Fruit fly (Drosophila melanogaster) whole organism, embryonic: Measurements from ENCODE around the gene CG31904.

ENCODE experiments used
- Aef1 ChIP-seq: fragments of 200-800 bp; sonication (Bioruptor generic); IDR thresholded peaks from 3 replicates; pipeline ENCODE4 v1.3.6; 2022; ENCODE audit warnings: missing biosample characterization, missing genetic modification characterization
- Awh ChIP-seq: fragments of 200-800 bp; sonication (Bioruptor generic); IDR thresholded peaks from 2 replicates; pipeline ENCODE4, ENCODE4 v1.3.6; 2022; ENCODE audit warnings: missing biosample characterization, missing genetic modification characterization
- CG12299 ChIP-seq: fragments of 200-800 bp; sonication (Bioruptor generic); optimal IDR thresholded peaks from 2 replicates; lab custom pipeline; 2018; ENCODE audit warnings: missing biosample characterization, mild to moderate bottlenecking, missing genetic modification characterization
- CG12769 ChIP-seq: fragments of 200-800 bp; sonication (Bioruptor generic); optimal IDR thresholded peaks from 2 replicates; lab custom pipeline; 2019; ENCODE audit warnings: missing biosample characterization, mild to moderate bottlenecking, missing genetic modification characterization, moderate library complexity
- CG1529 ChIP-seq: fragments of 200-800 bp; sonication (Bioruptor generic); optimal IDR thresholded peaks from 3 replicates; lab custom pipeline; 2018; ENCODE audit warnings: missing biosample characterization, missing genetic modification characterization
- CG17385 ChIP-seq: fragments of 200-800 bp; sonication (Bioruptor generic); optimal IDR thresholded peaks from 3 replicates; lab custom pipeline; 2018; ENCODE audit warnings: missing biosample characterization, mild to moderate bottlenecking, missing genetic modification characterization
- CG18619 ChIP-seq: fragments of 200-800 bp; sonication (Bioruptor generic); optimal IDR thresholded peaks from 3 replicates; lab custom pipeline; 2017; ENCODE audit warnings: missing biosample characterization, mild to moderate bottlenecking, missing genetic modification characterization
- CG2199 ChIP-seq: fragments of 200-800 bp; sonication (Bioruptor generic); IDR thresholded peaks from 3 replicates; pipeline ENCODE4 v1.3.6; 2022; ENCODE audit warnings: missing biosample characterization, missing genetic modification characterization
- CG2678 ChIP-seq: fragments of 200-800 bp; sonication (Bioruptor generic); optimal IDR thresholded peaks from 3 replicates; lab custom pipeline; 2019; ENCODE audit warnings: missing biosample characterization, mild to moderate bottlenecking, missing genetic modification characterization, moderate library complexity
- CG34224 ChIP-seq: fragments of 200-800 bp; sonication (Bioruptor generic); IDR thresholded peaks from 3 replicates; pipeline ENCODE4 v1.3.6; 2022; ENCODE audit warnings: missing biosample characterization, missing genetic modification characterization; ENCODE audit not compliant: partially characterized antibody
- CG3838 ChIP-seq: fragments of 200-800 bp; sonication (Bioruptor generic); optimal IDR thresholded peaks from 3 replicates; lab custom pipeline; 2016; ENCODE audit warnings: missing biosample characterization, missing genetic modification characterization
- CG4360 ChIP-seq: fragments of 200-800 bp; sonication (Bioruptor generic); IDR thresholded peaks from 2 replicates; pipeline ENCODE4 v1.3.6; 2022; ENCODE audit warnings: missing biosample characterization, missing genetic modification characterization
- CG4424 ChIP-seq: fragments of 200-800 bp; sonication (Bioruptor generic); optimal IDR thresholded peaks from 3 replicates; lab custom pipeline; 2016; ENCODE audit warnings: missing biosample characterization, missing genetic modification characterization
- CG4854 ChIP-seq: fragments of 200-800 bp; sonication (Bioruptor generic); optimal IDR thresholded peaks from 2 replicates; lab custom pipeline; 2016; ENCODE audit warnings: missing biosample characterization, missing genetic modification characterization, inconsistent platforms
- CG7556 ChIP-seq: fragments of 200-800 bp; sonication (Bioruptor generic); optimal IDR thresholded peaks from 2 replicates; lab custom pipeline; 2017; ENCODE audit warnings: missing biosample characterization, mild to moderate bottlenecking, missing genetic modification characterization
- CG7839 ChIP-seq: fragments of 200-800 bp; sonication (Bioruptor generic); optimal IDR thresholded peaks from 3 replicates; lab custom pipeline; 2018; ENCODE audit warnings: missing biosample characterization, mild to moderate bottlenecking, missing genetic modification characterization, moderate library complexity
- CG8281 ChIP-seq: fragments of 200-800 bp; sonication (Bioruptor generic); optimal IDR thresholded peaks from 2 replicates; lab custom pipeline; 2018; ENCODE audit warnings: missing biosample characterization, mild to moderate bottlenecking, missing genetic modification characterization, moderate library complexity
- CG8359 ChIP-seq: fragments of 200-800 bp; sonication (Bioruptor generic); optimal IDR thresholded peaks from 2 replicates; lab custom pipeline; 2017; ENCODE audit warnings: missing biosample characterization, mild to moderate bottlenecking, missing genetic modification characterization, borderline replicate concordance
- CrebB ChIP-seq: fragments of 200-800 bp; sonication (Bioruptor generic); optimal IDR thresholded peaks from 3 replicates; lab custom pipeline; 2018; ENCODE audit warnings: missing biosample characterization, mild to moderate bottlenecking, missing genetic modification characterization
- E2f1 ChIP-seq: fragments of 200-800 bp; sonication (Bioruptor generic); IDR thresholded peaks from 2 replicates; pipeline ENCODE4 v1.3.6; 2022; ENCODE audit warnings: missing biosample characterization, missing genetic modification characterization
- Fer3 ChIP-seq: fragments of 200-800 bp; sonication (Bioruptor generic); optimal IDR thresholded peaks from 2 replicates; lab custom pipeline; 2018; ENCODE audit warnings: missing biosample characterization, mild to moderate bottlenecking, missing genetic modification characterization, moderate library complexity
- HLHmδ ChIP-seq: fragments of 200-800 bp; sonication (Bioruptor generic); optimal IDR thresholded peaks from 2 replicates; lab custom pipeline; 2018; ENCODE audit warnings: missing biosample characterization, mild to moderate bottlenecking, missing genetic modification characterization, moderate library complexity
- Med ChIP-seq: fragments of 200-800 bp; sonication (Bioruptor generic); peaks from one replicate; lab custom pipeline; 2016; ENCODE audit warnings: missing biosample characterization, missing genetic modification characterization, mild to moderate bottlenecking, inconsistent platforms, moderate library complexity
- Meics ChIP-seq: fragments of 200-800 bp; sonication (Bioruptor generic); optimal IDR thresholded peaks from 2 replicates; lab custom pipeline; 2017; ENCODE audit warnings: missing biosample characterization, mild to moderate bottlenecking, missing genetic modification characterization
- Sin3A ChIP-seq: fragments of >200 bp; optimal IDR thresholded peaks from 2 replicates; lab custom pipeline; 2018
- Stat92E ChIP-seq, 3 experiments: fragments of >200 bp in 2 of 3; fragments of 200-800 bp in 1 of 3; sonication (Bioruptor generic) in 1 of 3; optimal IDR thresholded peaks; 2 replicates each; lab custom pipeline; 2017 to 2019; ENCODE audit warnings: missing biosample characterization in 3 of 3, missing genetic modification characterization in 3 of 3, mild to moderate bottlenecking in 1 of 3, moderate library complexity in 1 of 3
- TFAM ChIP-seq: fragments of 200-800 bp; sonication (Bioruptor generic); optimal IDR thresholded peaks from 2 replicates; lab custom pipeline; 2017; ENCODE audit warnings: missing biosample characterization, missing genetic modification characterization, inconsistent platforms
- Trl ChIP-seq, 3 experiments: fragments of >200 bp in 2 of 3; fragments of 200-800 bp in 1 of 3; sonication (Bioruptor generic) in 1 of 3; optimal IDR thresholded peaks; 2 replicates in 1 of 3; 3 replicates in 2 of 3; lab custom pipeline; 2016 to 2017; ENCODE audit warnings: missing biosample characterization in 1 of 3, missing genetic modification characterization in 1 of 3
- bab2 ChIP-seq: fragments of 200-800 bp; sonication (Bioruptor generic); optimal IDR thresholded peaks from 2 replicates; lab custom pipeline; 2016; ENCODE audit warnings: missing biosample characterization, missing genetic modification characterization
- bbx ChIP-seq: fragments of 200-800 bp; sonication (Bioruptor generic); IDR thresholded peaks from 2 replicates; pipeline ENCODE4 v1.3.6; 2022; ENCODE audit warnings: missing biosample characterization, missing genetic modification characterization; ENCODE audit not compliant: partially characterized antibody
- bsh ChIP-seq, 2 experiments: fragments of 200-800 bp; sonication (Bioruptor generic); optimal IDR thresholded peaks; 2 replicates each; lab custom pipeline; 2017 to 2018; ENCODE audit warnings: mild to moderate bottlenecking in 2 of 2, missing biosample characterization in 2 of 2, missing genetic modification characterization in 2 of 2, moderate library complexity in 1 of 2
- ci ChIP-seq: fragments of 200-800 bp; sonication (Bioruptor generic); IDR thresholded peaks from 3 replicates; pipeline ENCODE4 v1.3.6; 2022; ENCODE audit warnings: missing biosample characterization, missing genetic modification characterization
- fu2 ChIP-seq: fragments of 200-800 bp; sonication (Bioruptor generic); optimal IDR thresholded peaks from 2 replicates; lab custom pipeline; 2016; ENCODE audit warnings: missing biosample characterization, missing genetic modification characterization
- gce ChIP-seq: fragments of 200-800 bp; sonication (Bioruptor generic); IDR thresholded peaks from 3 replicates; pipeline ENCODE4 v1.3.6; 2022; ENCODE audit warnings: missing biosample characterization, missing genetic modification characterization
- gcm2 ChIP-seq: fragments of 200-800 bp; sonication (Bioruptor generic); optimal IDR thresholded peaks from 2 replicates; lab custom pipeline; 2016; ENCODE audit warnings: missing biosample characterization, missing genetic modification characterization
- gfzf ChIP-seq: fragments of 200-800 bp; sonication (Bioruptor generic); optimal IDR thresholded peaks from 2 replicates; lab custom pipeline; 2016; ENCODE audit warnings: missing biosample characterization, mild to moderate bottlenecking, missing genetic modification characterization, moderate library complexity
- grn ChIP-seq: fragments of 200-800 bp; sonication (Bioruptor generic); optimal IDR thresholded peaks from 3 replicates; lab custom pipeline; 2017; ENCODE audit warnings: missing biosample characterization, missing genetic modification characterization
- hth ChIP-seq: fragments of >200 bp; optimal IDR thresholded peaks from 2 replicates; lab custom pipeline; 2017; ENCODE audit warnings: inconsistent platforms
- lbe ChIP-seq: fragments of 200-800 bp; sonication (Bioruptor generic); optimal IDR thresholded peaks from 2 replicates; lab custom pipeline; 2016; ENCODE audit warnings: missing biosample characterization, mild to moderate bottlenecking, missing genetic modification characterization
- pita ChIP-seq: fragments of 200-800 bp; sonication (Bioruptor generic); optimal IDR thresholded peaks from 2 replicates; lab custom pipeline; 2017; ENCODE audit warnings: missing biosample characterization, mild to moderate bottlenecking, missing genetic modification characterization
- psq ChIP-seq: fragments of 200-800 bp; sonication (Bioruptor generic); optimal IDR thresholded peaks from 2 replicates; lab custom pipeline; 2017; ENCODE audit warnings: missing biosample characterization, missing genetic modification characterization
- pzg ChIP-seq: fragments of 200-800 bp; sonication (Bioruptor generic); optimal IDR thresholded peaks from 3 replicates; lab custom pipeline; 2018; ENCODE audit warnings: missing biosample characterization, mild to moderate bottlenecking, missing genetic modification characterization, moderate library complexity
- rib ChIP-seq: fragments of 200-800 bp; sonication (Bioruptor generic); IDR thresholded peaks from 2 replicates; pipeline ENCODE4 v1.3.6; 2022; ENCODE audit warnings: missing biosample characterization, missing genetic modification characterization
- sd ChIP-seq: fragments of 200-800 bp; sonication (Bioruptor generic); optimal IDR thresholded peaks from 3 replicates; lab custom pipeline; 2018; ENCODE audit warnings: missing biosample characterization, mild to moderate bottlenecking, missing genetic modification characterization, moderate library complexity
- sr ChIP-seq: fragments of 200-800 bp; sonication (Bioruptor generic); IDR thresholded peaks from 3 replicates; pipeline ENCODE4 v1.3.6; 2022; ENCODE audit warnings: missing biosample characterization, missing genetic modification characterization
- stwl ChIP-seq: fragments of 200-800 bp; sonication (Bioruptor generic); optimal IDR thresholded peaks from 3 replicates; lab custom pipeline; 2018; ENCODE audit warnings: missing biosample characterization, mild to moderate bottlenecking, missing genetic modification characterization, moderate library complexity
- sug ChIP-seq: fragments of 200-800 bp; optimal IDR thresholded peaks from 2 replicates; lab custom pipeline; 2019; ENCODE audit warnings: missing biosample characterization, mild to moderate bottlenecking, missing genetic modification characterization, moderate library complexity
- zen2 ChIP-seq: fragments of 200-800 bp; sonication (Bioruptor generic); IDR thresholded peaks from 3 replicates; pipeline ENCODE4 v1.3.6; 2022; ENCODE audit warnings: missing biosample characterization, missing genetic modification characterization; ENCODE audit not compliant: partially characterized antibody

Gene CG31904

dm6 chr2L:7702383-7703188 is 36.0 kb downstream of the CG31904 start, which contains the start of gene Tep3 (continued):
- TF ChIP-seq fu2 (no peak), CG2678 (tag; lab: Kevin White, UChicago) (no peak), pzg (peak; percentile 8), Aef1 (GFP tag; lab: Robert Waterston, UW) (0 out of 3 replicates have a peak, but pooled peaks have one; percentile 29), pita (peak; percentile 32), bab2 (GFP tag; lab: Kevin White, UChicago) (peak; percentile 24), stwl (tag; lab: Kevin White, UChicago) (peak; percentile 0), sug (tag; lab: Kevin White, UChicago) (peak; percentile 6), CG8359 (GFP tag; lab: Kevin White, UChicago) (peak; percentile 99), gfzf (peak; percentile 29), sr (peak; percentile 71), Awh (GFP tag; lab: Robert Waterston, UW) (0 out of 2 replicates have a peak, but pooled peaks have one; percentile 29), CG4854 (GFP tag; lab: Kevin White, UChicago) (peak; percentile 19), CG3838 (GFP tag; lab: Kevin White, UChicago) (no peak), CG4360 (GFP tag; lab: Robert Waterston, UW) (0 out of 2 replicates have a peak, but pooled peaks have one; percentile 18), CG7839 (peak; percentile 48), CrebB (peak; percentile 23), lbe (GFP tag; lab: Kevin White, UChicago) (peak; percentile 13), CG12299 (tag; lab: Kevin White, UChicago) (peak; percentile 15), CG4424 (GFP tag; lab: Kevin White, UChicago) (peak; percentile 46)

- TF ChIP-seq bsh (GFP tag; optimal IDR thresholded peaks at IDR 0.05; lab: Kevin White, UChicago) (no peak), grn (GFP tag; lab: Kevin White, UChicago) (peak; percentile 47), E2f1 (GFP tag; lab: Robert Waterston, UW) (no peak), bbx (GFP tag; lab: Robert Waterston, UW) (peak; percentile 38; the same call in 1 of the 2 replicates), Med (no peak), CG12769 (tag; lab: Kevin White, UChicago) (peak; percentile 42), zen2 (no peak), CG34224 (0 out of 3 replicates have a peak, but pooled peaks have one; percentile 11), CG18619 (GFP tag; lab: Kevin White, UChicago) (no peak), Stat92E (GFP tag; optimal IDR thresholded peaks at IDR 0.05; lab: Kevin White, UChicago) (peak in 1 of 3 experiments; percentile 34), CG17385 (GFP tag; lab: Kevin White, UChicago) (no peak), Meics (no peak), Sin3A (no peak), CG1529 (GFP tag; lab: Kevin White, UChicago) (no peak), gce (GFP tag; lab: Robert Waterston, UW) (no peak), Trl (optimal IDR thresholded peaks at IDR 0.05; lab: Kevin White, UChicago) (peak; percentile 58 to 69), Trl (GFP tag; optimal IDR thresholded peaks at IDR 0.05; lab: Kevin White, UChicago) (no peak), CG2199 (GFP tag; lab: Robert Waterston, UW) (no peak), psq (GFP tag; lab: Kevin White, UChicago) (no peak), CG7556 (no peak), HLHmδ (GFP tag; lab: Kevin White, UChicago) (no peak), Fer3 (tag; lab: Kevin White, UChicago) (no peak), pita (no peak), rib (GFP tag; lab: Robert Waterston, UW) (0 out of 2 replicates have a peak, but pooled peaks have one; percentile 25), sd (tag; lab: Kevin White, UChicago) (peak; percentile 87), gcm2 (GFP tag; lab: Kevin White, UChicago) (no peak), TFAM (GFP tag; lab: Kevin White, UChicago) (no peak), ci (GFP tag; lab: Robert Waterston, UW) (peak; percentile 56; the same call in 2 of the 3 replicates), hth (lab: Kevin White, UChicago) (no peak), CG8281 (tag; lab: Kevin White, UChicago) (no peak)
Measured at dm6 chr2L:7701417-7701816, 37.2 kb downstream of the CG31904 start, which contains the start of gene Tep2. Gene Tep2 (minus strand): TSS chr2L:7701601.
